Fruit fly (Drosophila melanogaster) whole organism, embryonic: ENCODE measurements around the gene zye.
A peak's percentile ranks its signal among the peaks of the same experiment; 100 is the strongest.

Experiments
- Ada2b ChIP-seq: fragments of 200-800 bp; sonication (Bioruptor generic); IDR thresholded peaks from 2 replicates; pipeline ENCODE4 v1.3.6; 2022; ENCODE audit warnings: missing biosample characterization, missing genetic modification characterization
- B-H1 ChIP-seq: fragments of 200-800 bp; sonication (Bioruptor generic); IDR thresholded peaks from 3 replicates; pipeline ENCODE4 v1.3.6; 2022; ENCODE audit warnings: missing biosample characterization, missing genetic modification characterization
- CG10959 ChIP-seq: fragments of 200-800 bp; sonication (Bioruptor generic); IDR thresholded peaks from 2 replicates; pipeline ENCODE4 v1.3.6; 2022; ENCODE audit warnings: missing biosample characterization, missing genetic modification characterization
- CG11504 ChIP-seq: fragments of 200-800 bp; sonication (Bioruptor generic); optimal IDR thresholded peaks from 3 replicates; lab custom pipeline; 2019; ENCODE audit warnings: missing biosample characterization, mild to moderate bottlenecking, missing genetic modification characterization, moderate library complexity
- CG11560 ChIP-seq: fragments of 200-800 bp; sonication (Bioruptor generic); IDR thresholded peaks from 3 replicates; pipeline ENCODE4 v1.3.6; 2022; ENCODE audit warnings: missing biosample characterization, missing genetic modification characterization
- CG11696 ChIP-seq: fragments of 200-800 bp; sonication (Bioruptor generic); IDR thresholded peaks from 2 replicates; pipeline ENCODE4 v1.3.6; 2022; ENCODE audit warnings: missing biosample characterization, missing genetic modification characterization
- CG13424 ChIP-seq: fragments of 200-800 bp; sonication (Bioruptor generic); optimal IDR thresholded peaks from 2 replicates; lab custom pipeline; 2019; ENCODE audit warnings: missing biosample characterization, mild to moderate bottlenecking, missing genetic modification characterization, moderate library complexity
- CG14667 ChIP-seq: fragments of 200-800 bp; sonication (Bioruptor generic); IDR thresholded peaks from 2 replicates; pipeline ENCODE4 v1.3.6; 2022; ENCODE audit warnings: missing biosample characterization, missing genetic modification characterization
- CG1603 ChIP-seq: fragments of 200-800 bp; sonication (Bioruptor generic); optimal IDR thresholded peaks from 2 replicates; lab custom pipeline; 2019; ENCODE audit warnings: missing biosample characterization, mild to moderate bottlenecking, missing genetic modification characterization, moderate library complexity
- CG16815 ChIP-seq: fragments of 200-800 bp; sonication (Bioruptor generic); optimal IDR thresholded peaks from 3 replicates; lab custom pipeline; 2017; ENCODE audit warnings: missing biosample characterization, mild to moderate bottlenecking, missing genetic modification characterization
- CG2202 ChIP-seq: fragments of 200-800 bp; sonication (Bioruptor generic); optimal IDR thresholded peaks from 2 replicates; lab custom pipeline; 2018; ENCODE audit warnings: missing biosample characterization, mild to moderate bottlenecking, missing genetic modification characterization
- CG31365 ChIP-seq: fragments of 200-800 bp; sonication (Bioruptor generic); optimal IDR thresholded peaks from 2 replicates; lab custom pipeline; 2018; ENCODE audit warnings: missing biosample characterization, mild to moderate bottlenecking, missing genetic modification characterization
- CG32532 ChIP-seq: fragments of 200-800 bp; sonication (Bioruptor generic); IDR thresholded peaks from 2 replicates; pipeline ENCODE4 v1.3.6; 2022; ENCODE audit warnings: missing biosample characterization, missing genetic modification characterization
- CG32767 ChIP-seq: fragments of 200-800 bp; sonication (Bioruptor generic); IDR thresholded peaks from 2 replicates; pipeline ENCODE4 v1.3.6; 2022; ENCODE audit warnings: missing biosample characterization, missing genetic modification characterization
- CG3407 ChIP-seq: fragments of 200-800 bp; sonication (Bioruptor generic); optimal IDR thresholded peaks from 2 replicates; lab custom pipeline; 2018; ENCODE audit warnings: missing biosample characterization, mild to moderate bottlenecking, missing genetic modification characterization
- CG42726 ChIP-seq: fragments of 200-800 bp; sonication (Bioruptor generic); IDR thresholded peaks from 2 replicates; pipeline ENCODE4 v1.3.6; 2022; ENCODE audit warnings: missing biosample characterization, missing genetic modification characterization; ENCODE audit not compliant: partially characterized antibody
- CG4360 ChIP-seq: fragments of 200-800 bp; sonication (Bioruptor generic); IDR thresholded peaks from 2 replicates; pipeline ENCODE4 v1.3.6; 2022; ENCODE audit warnings: missing biosample characterization, missing genetic modification characterization
- CG4617 ChIP-seq: fragments of 200-800 bp; sonication (Bioruptor generic); optimal IDR thresholded peaks from 3 replicates; lab custom pipeline; 2016; ENCODE audit warnings: missing biosample characterization, missing genetic modification characterization, borderline replicate concordance
- CG5180 ChIP-seq: fragments of 200-800 bp; sonication (Bioruptor generic); optimal IDR thresholded peaks from 3 replicates; lab custom pipeline; 2017; ENCODE audit warnings: missing biosample characterization, missing genetic modification characterization, mild to moderate bottlenecking, moderate library complexity, missing genetic modification reagents
- CG6683 ChIP-seq: fragments of 200-800 bp; sonication (Bioruptor generic); optimal IDR thresholded peaks from 2 replicates; lab custom pipeline; 2017; ENCODE audit warnings: missing biosample characterization, mild to moderate bottlenecking, missing genetic modification characterization, missing genetic modification reagents
- CG7786 ChIP-seq: fragments of 200-800 bp; sonication (Bioruptor generic); optimal IDR thresholded peaks from 2 replicates; lab custom pipeline; 2016; ENCODE audit warnings: missing biosample characterization, missing genetic modification characterization
- CG7928 ChIP-seq: fragments of 200-800 bp; sonication (Bioruptor generic); optimal IDR thresholded peaks from 2 replicates; lab custom pipeline; 2017; ENCODE audit warnings: missing biosample characterization, mild to moderate bottlenecking, missing genetic modification characterization
- CG9727 ChIP-seq: fragments of 200-800 bp; sonication (Bioruptor generic); optimal IDR thresholded peaks from 3 replicates; lab custom pipeline; 2017; ENCODE audit warnings: missing biosample characterization, mild to moderate bottlenecking, missing genetic modification characterization
- CoRest ChIP-seq: fragments of 200-800 bp; sonication (Bioruptor generic); optimal IDR thresholded peaks from 3 replicates; lab custom pipeline; 2018; ENCODE audit warnings: missing biosample characterization, mild to moderate bottlenecking, missing genetic modification characterization, moderate library complexity
- D19A ChIP-seq: fragments of 200-800 bp; optimal IDR thresholded peaks from 3 replicates; lab custom pipeline; 2019; ENCODE audit warnings: missing biosample characterization, mild to moderate bottlenecking, missing genetic modification characterization, moderate library complexity
- Dek ChIP-seq: fragments of 200-800 bp; sonication (Bioruptor generic); optimal IDR thresholded peaks from 3 replicates; lab custom pipeline; 2019; ENCODE audit warnings: missing biosample characterization, mild to moderate bottlenecking, missing genetic modification characterization, moderate library complexity
- Doc2 ChIP-seq: fragments of 200-800 bp; sonication (Bioruptor generic); IDR thresholded peaks from 2 replicates; pipeline ENCODE4 v1.3.6; 2022; ENCODE audit warnings: missing biosample characterization, missing genetic modification characterization
- E2f1 ChIP-seq: fragments of 200-800 bp; sonication (Bioruptor generic); IDR thresholded peaks from 2 replicates; pipeline ENCODE4 v1.3.6; 2022; ENCODE audit warnings: missing biosample characterization, missing genetic modification characterization
- HLH4C ChIP-seq: fragments of 200-800 bp; sonication (Bioruptor generic); IDR thresholded peaks from 3 replicates; pipeline ENCODE4 v1.3.6; 2022; ENCODE audit warnings: missing biosample characterization, missing genetic modification characterization; ENCODE audit not compliant: partially characterized antibody
- HLH54F ChIP-seq: fragments of 200-800 bp; sonication (Bioruptor generic); optimal IDR thresholded peaks from 3 replicates; lab custom pipeline; 2016; ENCODE audit warnings: missing biosample characterization, missing genetic modification characterization
- Hsf ChIP-seq: fragments of 200-800 bp; sonication (Bioruptor generic); optimal IDR thresholded peaks from 3 replicates; lab custom pipeline; 2016; ENCODE audit warnings: missing biosample characterization, missing genetic modification characterization
- Poxn ChIP-seq: fragments of 200-800 bp; sonication (Bioruptor generic); IDR thresholded peaks from 2 replicates; pipeline ENCODE4 v1.3.6; 2022; ENCODE audit warnings: missing biosample characterization, missing genetic modification characterization
- Stat92E ChIP-seq, 3 experiments: fragments of >200 bp in 2 of 3; fragments of 200-800 bp in 1 of 3; sonication (Bioruptor generic) in 1 of 3; optimal IDR thresholded peaks; 2 replicates each; lab custom pipeline; 2017 to 2019; ENCODE audit warnings: missing biosample characterization in 3 of 3, missing genetic modification characterization in 3 of 3, mild to moderate bottlenecking in 1 of 3, moderate library complexity in 1 of 3
- Xrp1 ChIP-seq: fragments of 200-800 bp; sonication (Bioruptor generic); IDR thresholded peaks from 2 replicates; pipeline ENCODE4 v1.3.6; 2022; ENCODE audit warnings: missing biosample characterization, missing genetic modification characterization
- ap ChIP-seq: fragments of 200-800 bp; sonication (Bioruptor generic); IDR thresholded peaks from 2 replicates; pipeline ENCODE4 v1.3.6; 2022; ENCODE audit warnings: missing biosample characterization, missing genetic modification characterization
- cwo ChIP-seq: fragments of 200-800 bp; sonication (Bioruptor generic); optimal IDR thresholded peaks from 3 replicates; lab custom pipeline; 2017; ENCODE audit warnings: missing biosample characterization, missing genetic modification characterization, mild to moderate bottlenecking, moderate library complexity, missing genetic modification reagents
- dm ChIP-seq: fragments of 200-800 bp; sonication (Bioruptor generic); optimal IDR thresholded peaks from 3 replicates; lab custom pipeline; 2016; ENCODE audit warnings: missing biosample characterization, missing genetic modification characterization
- dmrt99B ChIP-seq: fragments of 200-800 bp; sonication (Bioruptor generic); optimal IDR thresholded peaks from 2 replicates; lab custom pipeline; 2018; ENCODE audit warnings: missing biosample characterization, mild to moderate bottlenecking, missing genetic modification characterization, moderate library complexity
- dpn ChIP-seq, 2 experiments: fragments of 200-800 bp; sonication (Bioruptor generic); optimal IDR thresholded peaks; 3 replicates each; lab custom pipeline; 2016; ENCODE audit warnings: missing biosample characterization in 2 of 2, missing genetic modification characterization in 2 of 2
- exex ChIP-seq: fragments of 200-800 bp; sonication (Bioruptor generic); optimal IDR thresholded peaks from 4 replicates; lab custom pipeline; 2018; ENCODE audit warnings: missing biosample characterization, mild to moderate bottlenecking, missing genetic modification characterization, moderate library complexity
- gcm ChIP-seq: fragments of 200-800 bp; sonication (Bioruptor generic); optimal IDR thresholded peaks from 2 replicates; lab custom pipeline; 2019; ENCODE audit warnings: missing biosample characterization, mild to moderate bottlenecking, missing genetic modification characterization, moderate library complexity
- lmd ChIP-seq: fragments of 200-800 bp; sonication (Bioruptor generic); IDR thresholded peaks from 2 replicates; pipeline ENCODE4 v1.3.6; 2022; ENCODE audit warnings: missing biosample characterization, missing genetic modification characterization
- luna ChIP-seq: fragments of 200-800 bp; sonication (Bioruptor generic); optimal IDR thresholded peaks from 2 replicates; lab custom pipeline; 2016; ENCODE audit warnings: missing biosample characterization, missing genetic modification characterization
- mld ChIP-seq: fragments of 200-800 bp; sonication (Bioruptor generic); IDR thresholded peaks from 3 replicates; pipeline ENCODE4 v1.3.6; 2022; ENCODE audit warnings: missing biosample characterization, missing genetic modification characterization; ENCODE audit not compliant: partially characterized antibody
- pho ChIP-seq: fragments of 200-800 bp; sonication (Bioruptor generic); optimal IDR thresholded peaks from 2 replicates; lab custom pipeline; 2016; ENCODE audit warnings: missing biosample characterization, missing genetic modification characterization
- seq ChIP-seq: fragments of 200-800 bp; sonication (Bioruptor generic); IDR thresholded peaks from 2 replicates; pipeline ENCODE4 v1.3.6; 2022; ENCODE audit warnings: missing biosample characterization, missing genetic modification characterization
- sim ChIP-seq: fragments of 200-800 bp; sonication (Bioruptor generic); IDR thresholded peaks from 2 replicates; pipeline ENCODE4 v1.3.6; 2022; ENCODE audit warnings: missing biosample characterization, missing genetic modification characterization
- sob ChIP-seq: fragments of 200-800 bp; sonication (Bioruptor generic); IDR thresholded peaks from 2 replicates; pipeline ENCODE4 v1.3.6; 2022; ENCODE audit warnings: missing biosample characterization, missing genetic modification characterization
- yki ChIP-seq: fragments of >200 bp; optimal IDR thresholded peaks from 3 replicates; lab custom pipeline; 2018
- zen ChIP-seq: fragments of 200-800 bp; sonication (Bioruptor generic); optimal IDR thresholded peaks from 3 replicates; lab custom pipeline; 2018; ENCODE audit warnings: missing biosample characterization, mild to moderate bottlenecking, missing genetic modification characterization, moderate library complexity
- zen2 ChIP-seq: fragments of 200-800 bp; sonication (Bioruptor generic); IDR thresholded peaks from 3 replicates; pipeline ENCODE4 v1.3.6; 2022; ENCODE audit warnings: missing biosample characterization, missing genetic modification characterization; ENCODE audit not compliant: partially characterized antibody

zye gene

DNA sequence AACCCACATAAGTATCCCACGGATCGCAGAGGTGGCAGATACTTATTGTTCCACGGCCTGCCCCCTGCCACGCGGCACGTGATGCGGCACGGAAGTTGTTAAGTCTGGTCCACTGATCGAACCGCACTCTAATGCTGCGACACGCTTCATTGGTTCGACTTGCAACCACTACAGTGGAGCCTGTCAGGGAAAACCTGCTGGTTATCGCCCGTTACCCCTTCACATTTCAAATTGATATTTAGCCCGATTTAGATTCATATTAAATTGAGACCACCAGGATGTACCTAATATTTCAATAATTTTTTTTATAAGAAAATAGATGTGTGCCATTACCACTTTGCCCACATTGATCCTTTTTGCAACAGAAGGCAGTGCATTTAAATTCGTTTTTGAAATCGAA, 33.9 kb downstream of the zye start (continued):
- TF ChIP-seq CG2202 (tag; lab: Kevin White, UChicago) (no peak), CG4360 (GFP tag; lab: Robert Waterston, UW) (no peak), Xrp1 (peak; percentile 48), E2f1 (GFP tag; lab: Robert Waterston, UW) (no peak), CG10959 (GFP tag; lab: Robert Waterston, UW) (peak; percentile 43; the same call in 1 of the 2 replicates), CoRest (tag; lab: Kevin White, UChicago) (peak; percentile 26), CG42726 (GFP tag; lab: Robert Waterston, UW) (no peak), luna (no peak), mld (no peak), CG14667 (GFP tag; lab: Robert Waterston, UW) (0 out of 2 replicates have a peak, but pooled peaks have one; percentile 11), Doc2 (GFP tag; lab: Robert Waterston, UW) (no peak), CG9727 (GFP tag; lab: Kevin White, UChicago) (peak; percentile 37), gcm (GFP tag; lab: Kevin White, UChicago) (no peak), B-H1 (GFP tag; lab: Robert Waterston, UW) (no peak), CG1603 (tag; lab: Kevin White, UChicago) (peak; percentile 61), ap (GFP tag; lab: Robert Waterston, UW) (no peak), CG32767 (no peak), CG11560 (tag; lab: Robert Waterston, UW) (0 out of 3 replicates have a peak, but pooled peaks have one; percentile 35), Ada2b (GFP tag; lab: Robert Waterston, UW) (no peak), seq (GFP tag; lab: Robert Waterston, UW) (no peak), HLH54F (GFP tag; lab: Kevin White, UChicago) (no peak), sim (GFP tag; lab: Robert Waterston, UW) (0 out of 2 replicates have a peak, but pooled peaks have one; percentile 17), cwo (GFP tag; lab: Kevin White, UChicago) (no peak), D19A (tag; lab: Kevin White, UChicago) (peak; percentile 48), CG6683 (no peak), yki (lab: Kevin White, UChicago) (no peak), zen (tag; lab: Kevin White, UChicago) (no peak), HLH4C (GFP tag; lab: Robert Waterston, UW) (no peak), dpn (GFP tag; optimal IDR thresholded peaks at IDR 0.05; lab: Kevin White, UChicago) (peak in 1 of 2 experiments; percentile 22), CG11696 (no peak), dm (GFP tag; lab: Kevin White, UChicago) (no peak), Hsf (GFP tag; lab: Kevin White, UChicago) (peak; percentile 9), CG5180 (GFP tag; lab: Kevin White, UChicago) (peak; percentile 79), dmrt99B (tag; lab: Kevin White, UChicago) (peak; percentile 50), CG32532 (GFP tag; lab: Robert Waterston, UW) (no peak), CG7786 (GFP tag; lab: Kevin White, UChicago) (no peak), sob (GFP tag; lab: Robert Waterston, UW) (no peak), CG11504 (tag; lab: Kevin White, UChicago) (peak; percentile 37), CG4617 (GFP tag; lab: Kevin White, UChicago) (no peak), CG7928 (no peak), CG31365 (tag; lab: Kevin White, UChicago) (no peak), exex (no peak), Poxn (GFP tag; lab: Robert Waterston, UW) (no peak), pho (GFP tag; lab: Kevin White, UChicago) (no peak), CG13424 (tag; lab: Kevin White, UChicago) (no peak), Stat92E (GFP tag; optimal IDR thresholded peaks at IDR 0.05; lab: Kevin White, UChicago) (no peak), lmd (GFP tag; lab: Robert Waterston, UW) (peak; percentile 16; the same call in 1 of the 2 replicates), CG16815 (GFP tag; lab: Kevin White, UChicago) (peak; percentile 50), CG3407 (no peak), Dek (tag; lab: Kevin White, UChicago) (no peak), zen2 (GFP tag; lab: Robert Waterston, UW) (no peak)
